Worm (Caenorhabditis elegans) whole organism, L4 larva: ENCODE data around the gene fce-2.

ENCODE experiments used
- T26A8.4 ChIP-seq: fragments of 200-800 bp; sonication (Bioruptor generic); IDR thresholded peaks from 2 replicates; pipeline ENCODE4 v1.3.6; 2022; ENCODE audit warnings: missing genetic modification characterization, missing compliant biosample characterization
- Y5F2A.4 ChIP-seq: fragments of 200-800 bp; sonication (Bioruptor generic); optimal IDR thresholded peaks from 2 replicates; lab custom pipeline; 2018; ENCODE audit warnings: mild to moderate bottlenecking, missing genetic modification characterization, missing compliant biosample characterization
- Y75B8A.6 ChIP-seq: fragments of 200-800 bp; sonication (Bioruptor generic); IDR thresholded peaks from 2 replicates; pipeline ENCODE4 v1.3.6; 2022; ENCODE audit warnings: missing genetic modification reagents, missing genetic modification characterization, missing compliant biosample characterization
- ceh-20 ChIP-seq: fragments of 200-800 bp; sonication (Bioruptor generic); IDR thresholded peaks from 2 replicates; pipeline ENCODE4 v1.3.6; 2022; ENCODE audit warnings: missing genetic modification reagents, missing genetic modification characterization, missing compliant biosample characterization
- ceh-28 ChIP-seq: fragments of 150-350 bp; optimal IDR thresholded peaks from 2 replicates; lab custom pipeline; 2014; ENCODE audit warnings: missing biosample characterization, missing genetic modification reagents, missing genetic modification characterization
- daf-16 ChIP-seq, 3 experiments: sonication (generic microtip); optimal IDR thresholded peaks; 2 replicates each; lab custom pipeline; 2016 to 2017; ENCODE audit warnings: missing genetic modification characterization in 3 of 3, missing genetic modification reagents in 3 of 3, mild to moderate bottlenecking in 2 of 3, missing compliant biosample characterization in 2 of 3, missing biosample characterization in 1 of 3, moderate library complexity in 1 of 3
- dmd-6 ChIP-seq: fragments of 200-800 bp; sonication (Bioruptor generic); IDR thresholded peaks from 2 replicates; pipeline ENCODE4 v1.3.6; 2022; ENCODE audit warnings: missing genetic modification reagents, missing genetic modification characterization, missing compliant biosample characterization
- dmd-8 ChIP-seq: fragments of 200-800 bp; sonication (Bioruptor generic); IDR thresholded peaks from 2 replicates; pipeline ENCODE4 v1.3.6; 2022; ENCODE audit warnings: missing genetic modification characterization, missing compliant biosample characterization
- dpl-1 ChIP-seq: fragments of 150-350 bp; optimal IDR thresholded peaks from 2 replicates; lab custom pipeline; 2014; ENCODE audit warnings: missing biosample characterization, missing genetic modification reagents, missing genetic modification characterization
- duxl-1 ChIP-seq: sonication (generic microtip); optimal IDR thresholded peaks from 2 replicates; lab custom pipeline; 2016; ENCODE audit warnings: mild to moderate bottlenecking, missing genetic modification characterization, moderate library complexity, missing compliant biosample characterization; ENCODE audit not compliant: poor library complexity
- dve-1 ChIP-seq: sonication (generic microtip); optimal IDR thresholded peaks from 2 replicates; lab custom pipeline; 2017; ENCODE audit warnings: antibody characterized with exemption, mild to moderate bottlenecking, missing genetic modification characterization, missing compliant biosample characterization; ENCODE audit not compliant: insufficient read depth
- egl-27 ChIP-seq: sonication (generic microtip); optimal IDR thresholded peaks from 3 replicates; lab custom pipeline; 2017; ENCODE audit warnings: missing biosample characterization, missing genetic modification reagents, missing genetic modification characterization
- fos-1 ChIP-seq: fragments of 150-350 bp; optimal IDR thresholded peaks from 2 replicates; lab custom pipeline; 2014; ENCODE audit warnings: missing biosample characterization, missing genetic modification characterization
- hif-1 ChIP-seq, 2 experiments: sonication (generic microtip); optimal IDR thresholded peaks; 2 replicates each; lab custom pipeline; 2016 to 2017; ENCODE audit warnings: missing compliant biosample characterization in 2 of 2, missing genetic modification characterization in 2 of 2, missing genetic modification reagents in 2 of 2, missing genotype in 2 of 2, mild to moderate bottlenecking in 1 of 2
- hlh-11 ChIP-seq: fragments of 200-800 bp; sonication (Bioruptor generic); optimal IDR thresholded peaks from 2 replicates; lab custom pipeline; 2018; ENCODE audit warnings: mild to moderate bottlenecking, missing genetic modification characterization, missing compliant biosample characterization
- hlh-30 ChIP-seq: sonication (generic microtip); optimal IDR thresholded peaks from 2 replicates; lab custom pipeline; 2017; ENCODE audit warnings: antibody characterized with exemption, mild to moderate bottlenecking, missing genetic modification characterization, missing compliant biosample characterization; ENCODE audit not compliant: insufficient read depth
- hmg-1.1 ChIP-seq: fragments of 200-800 bp; sonication (Bioruptor generic); IDR thresholded peaks from 2 replicates; pipeline ENCODE4 v1.3.6; 2022; ENCODE audit warnings: missing genetic modification reagents, missing genetic modification characterization, missing compliant biosample characterization
- jun-1 ChIP-seq: fragments of 150-350 bp; optimal IDR thresholded peaks from 2 replicates; lab custom pipeline; 2014; ENCODE audit warnings: missing biosample characterization, missing genetic modification reagents, missing genetic modification characterization
- lir-3 ChIP-seq: sonication (generic microtip); optimal IDR thresholded peaks from 2 replicates; lab custom pipeline; 2016; ENCODE audit warnings: mild to moderate bottlenecking, missing genetic modification characterization, missing compliant biosample characterization
- madf-5 ChIP-seq, 2 experiments: fragments of 200-800 bp; sonication (Bioruptor generic); IDR thresholded peaks; 2 replicates each; pipeline ENCODE4 v1.3.6; 2022; ENCODE audit warnings: missing compliant biosample characterization in 2 of 2, missing genetic modification characterization in 2 of 2
- mdl-1 ChIP-seq, 2 experiments: fragments of 150-350 bp in 1 of 2; sonication (generic microtip) in 1 of 2; optimal IDR thresholded peaks; 2 replicates each; lab custom pipeline; 2014 to 2017; ENCODE audit warnings: missing biosample characterization in 2 of 2, missing genetic modification characterization in 2 of 2
- mdt-29 ChIP-seq: fragments of 200-800 bp; sonication (Bioruptor generic); IDR thresholded peaks from 2 replicates; pipeline ENCODE4 v1.3.6; 2022; ENCODE audit warnings: missing genetic modification reagents, missing genetic modification characterization, missing compliant biosample characterization
- mep-1 ChIP-seq: fragments of 150-350 bp; sonication (generic microtip); optimal IDR thresholded peaks from 3 replicates; lab custom pipeline; 2014; ENCODE audit warnings: missing biosample characterization, missing genetic modification characterization
- mxl-3 ChIP-seq: fragments of 200-800 bp; sonication (Bioruptor generic); optimal IDR thresholded peaks from 2 replicates; lab custom pipeline; 2018; ENCODE audit warnings: mild to moderate bottlenecking, missing genetic modification characterization, missing compliant biosample characterization
- nhr-11 ChIP-seq: fragments of 150-350 bp; optimal IDR thresholded peaks from 2 replicates; lab custom pipeline; 2014; ENCODE audit warnings: missing biosample characterization, missing genetic modification characterization
- nhr-25 ChIP-seq: sonication (generic microtip); optimal IDR thresholded peaks from 2 replicates; lab custom pipeline; 2017; ENCODE audit warnings: missing genetic modification characterization, mild to moderate bottlenecking, missing compliant biosample characterization, antibody characterized with exemption, moderate library complexity, borderline replicate concordance; ENCODE audit not compliant: insufficient read depth
- nhr-28 ChIP-seq: fragments of 150-350 bp; optimal IDR thresholded peaks from 2 replicates; lab custom pipeline; 2014; ENCODE audit warnings: missing biosample characterization, missing genetic modification characterization
- nhr-41 ChIP-seq: fragments of 200-800 bp; sonication (Bioruptor generic); IDR thresholded peaks from 2 replicates; pipeline ENCODE4 v1.3.6; 2022; ENCODE audit warnings: missing genetic modification reagents, missing genetic modification characterization, missing compliant biosample characterization
- nhr-42 ChIP-seq: fragments of 200-800 bp; sonication (Bioruptor generic); IDR thresholded peaks from 2 replicates; pipeline ENCODE4 v1.3.6; 2022; ENCODE audit warnings: missing genetic modification characterization, missing compliant biosample characterization
- nhr-48 ChIP-seq: sonication (generic microtip); optimal IDR thresholded peaks from 2 replicates; lab custom pipeline; 2016; ENCODE audit warnings: mild to moderate bottlenecking, missing genetic modification characterization, missing compliant biosample characterization
- nhr-77 ChIP-seq: fragments of 150-350 bp; optimal IDR thresholded peaks from 2 replicates; lab custom pipeline; 2014; ENCODE audit warnings: missing biosample characterization, missing genetic modification characterization
- php-3 ChIP-seq: fragments of 200-800 bp; sonication (Bioruptor generic); IDR thresholded peaks from 2 replicates; pipeline ENCODE4 v1.3.6; 2022; ENCODE audit warnings: missing genetic modification reagents, missing genetic modification characterization, missing compliant biosample characterization
- rbr-2 ChIP-seq: sonication (generic microtip); optimal IDR thresholded peaks from 2 replicates; lab custom pipeline; 2016; ENCODE audit warnings: missing genotype, missing genetic modification characterization, missing compliant biosample characterization
- sdz-12 ChIP-seq: fragments of 200-800 bp; sonication (Bioruptor generic); optimal IDR thresholded peaks from 2 replicates; lab custom pipeline; 2018; ENCODE audit warnings: mild to moderate bottlenecking, missing genetic modification characterization, missing compliant biosample characterization
- set-16 ChIP-seq: fragments of 200-800 bp; sonication (Bioruptor generic); IDR thresholded peaks from 2 replicates; pipeline ENCODE4 v1.3.6; 2022; ENCODE audit warnings: missing genetic modification reagents, missing genetic modification characterization, missing compliant biosample characterization
- skn-1 ChIP-seq: fragments of 150-350 bp; optimal IDR thresholded peaks from 2 replicates; lab custom pipeline; 2014; ENCODE audit warnings: missing biosample characterization, missing genetic modification characterization
- snpc-1.2 ChIP-seq: fragments of 200-800 bp; sonication (Bioruptor generic); IDR thresholded peaks from 2 replicates; pipeline ENCODE4 v1.3.6; 2022; ENCODE audit warnings: missing genetic modification reagents, missing genetic modification characterization, missing compliant biosample characterization
- tra-1 ChIP-seq: fragments of 200-800 bp; sonication (Bioruptor generic); IDR thresholded peaks from 2 replicates; pipeline ENCODE4 v1.3.6; 2022; ENCODE audit warnings: missing genetic modification reagents, missing genetic modification characterization, missing compliant biosample characterization
- unc-62 ChIP-seq, 3 experiments: fragments of 150-350 bp in 1 of 3; sonication (generic microtip); optimal IDR thresholded peaks in 2 of 3; peaks in 1 of 3; 1 replicate in 1 of 3; 2 replicates in 2 of 3; lab custom pipeline; 2014 to 2017; ENCODE audit warnings: missing biosample characterization in 3 of 3, missing genetic modification characterization in 3 of 3, missing genetic modification reagents in 3 of 3, missing genotype in 1 of 3
- zfp-3 ChIP-seq: fragments of 200-800 bp; sonication (Bioruptor generic); conservative IDR thresholded peaks from 2 replicates; pipeline ENCODE4 v1.3.6; 2022; ENCODE audit warnings: missing genetic modification reagents, missing genetic modification characterization, missing compliant biosample characterization
- zip-2 ChIP-seq: fragments of 150-350 bp; optimal IDR thresholded peaks from 2 replicates; lab custom pipeline; 2014; ENCODE audit warnings: missing biosample characterization, missing genetic modification characterization

The fce-2 gene

ce11 chrV:20418768-20419167 lies 6.3 kb upstream of the fce-2 start (continued):
- peak; percentile 54; the same call in 1 of the 2 replicates for TF ChIP-seq mdt-29
- TF ChIP-seq unc-62 (GFP tag; optimal IDR thresholded peaks at IDR 0.05 in 1 of 2; lab: Kevin White, UChicago): peak in 1 of 2 experiments; percentile 99
- TF ChIP-seq unc-62 (tag; optimal IDR thresholded peaks at IDR 0.05; lab: Kevin White, UChicago): no peak
- peak; percentile 97 for TF ChIP-seq hlh-30 (tag; lab: Kevin White, UChicago)
- no peak for TF ChIP-seq dpl-1 (GFP tag; lab: Kevin White, UChicago)
- TF ChIP-seq skn-1: no peak
- TF ChIP-seq madf-5 (GFP tag; IDR thresholded peaks at IDR 0.05; lab: Robert Waterston, UW): no peak
- TF ChIP-seq ceh-20: 0 out of 2 replicates have a peak, but pooled peaks have one; percentile 43
- TF ChIP-seq nhr-48 (tag; lab: Kevin White, UChicago): peak; percentile 75
- TF ChIP-seq nhr-11 (tag; lab: Kevin White, UChicago): peak; percentile 72
- peak; percentile 71 for TF ChIP-seq T26A8.4 (GFP tag; lab: Robert Waterston, UW)
- TF ChIP-seq tra-1 (GFP tag; lab: Robert Waterston, UW): peak; percentile 56; the same call in 1 of the 2 replicates
- TF ChIP-seq hlh-11: peak; percentile 97
- no peak for TF ChIP-seq sdz-12 (GFP tag; lab: Kevin White, UChicago)
- 0 out of 2 replicates have a peak, but pooled peaks have one; percentile 36 for TF ChIP-seq hmg-1.1 (GFP tag; lab: Robert Waterston, UW)
- TF ChIP-seq php-3 (GFP tag; lab: Robert Waterston, UW): peak; percentile 86
- peak; percentile 90 for TF ChIP-seq nhr-77 (tag; lab: Kevin White, UChicago)
- TF ChIP-seq mxl-3 (GFP tag; lab: Kevin White, UChicago): peak; percentile 80
- no peak for TF ChIP-seq Y75B8A.6 (GFP tag; lab: Robert Waterston, UW)
- TF ChIP-seq, all 104 proteins: peak for 32

ce11 chrV:20419643-20420042 lies 5.5 kb upstream of the fce-2 start:
- TF ChIP-seq jun-1 (tag; lab: Kevin White, UChicago): no peak
- TF ChIP-seq ceh-28: no peak
- TF ChIP-seq zip-2 (tag; lab: Kevin White, UChicago): no peak
- TF ChIP-seq fos-1 (tag; lab: Kevin White, UChicago): no peak
- no peak for TF ChIP-seq mdt-29
- TF ChIP-seq snpc-1.2: no peak
- no peak for TF ChIP-seq daf-16 (GFP tag; optimal IDR thresholded peaks at IDR 0.05; lab: Kevin White, UChicago)
- TF ChIP-seq daf-16 (tag; optimal IDR thresholded peaks at IDR 0.05; lab: Kevin White, UChicago): peak; percentile 16
- no peak for TF ChIP-seq Y5F2A.4 (GFP tag; lab: Kevin White, UChicago)
- TF ChIP-seq dmd-8 (GFP tag; lab: Robert Waterston, UW): no peak
- peak in 1 of 2 experiments; percentile 17 for TF ChIP-seq hif-1 (tag; optimal IDR thresholded peaks at IDR 0.05; lab: Kevin White, UChicago)
- TF ChIP-seq rbr-2 (tag; lab: Kevin White, UChicago): no peak
- TF ChIP-seq hlh-30 (tag; lab: Kevin White, UChicago): peak; percentile 94
- TF ChIP-seq set-16 (GFP tag; lab: Robert Waterston, UW): no peak
- peak in 1 of 2 experiments; percentile 11 for TF ChIP-seq mdl-1 (tag; optimal IDR thresholded peaks at IDR 0.05; lab: Kevin White, UChicago)

DNA sequence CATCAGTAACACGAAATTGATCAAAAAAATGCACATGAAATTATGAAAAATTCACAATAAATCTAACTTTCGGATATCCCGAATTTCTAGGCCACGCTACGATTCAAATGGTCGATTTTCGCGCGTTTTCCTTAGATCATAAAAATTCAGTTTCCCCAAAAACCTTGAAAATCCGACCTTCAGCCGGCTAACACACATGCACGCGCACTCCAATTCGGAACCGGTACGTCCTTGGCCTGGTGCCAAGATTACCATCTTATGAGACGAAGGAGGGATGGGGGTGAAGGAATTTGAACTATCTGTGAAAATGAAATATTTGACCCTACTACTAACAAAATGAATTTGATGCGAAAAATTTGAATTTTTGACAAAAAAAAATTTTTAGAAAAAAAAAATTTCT lies 2.4 kb upstream of the fce-2 start:
- no peak for TF ChIP-seq zfp-3
- no peak for TF ChIP-seq nhr-41 (GFP tag; lab: Robert Waterston, UW)
- TF ChIP-seq sdz-12 (GFP tag; lab: Kevin White, UChicago): no peak
- TF ChIP-seq nhr-25: peak; percentile 89
- no peak for TF ChIP-seq dmd-6 (GFP tag; lab: Robert Waterston, UW)

- TF ChIP-seq mep-1 (tag; lab: Kevin White, UChicago) (no peak), hlh-11 (peak; percentile 52), dve-1 (tag; lab: Kevin White, UChicago) (peak; percentile 36), nhr-28 (tag; lab: Kevin White, UChicago) (peak; percentile 53), rbr-2 (tag; lab: Kevin White, UChicago) (no peak), nhr-42 (no peak), nhr-77 (tag; lab: Kevin White, UChicago) (no peak), hlh-30 (tag; lab: Kevin White, UChicago) (peak; percentile 30), lir-3 (no peak), duxl-1 (tag; lab: Kevin White, UChicago) (no peak), egl-27 (tag; lab: Kevin White, UChicago) (no peak), daf-16 (GFP tag; optimal IDR thresholded peaks at IDR 0.05; lab: Kevin White, UChicago) (peak in 1 of 2 experiments; percentile 74), daf-16 (tag; optimal IDR thresholded peaks at IDR 0.05; lab: Kevin White, UChicago) (peak; percentile 99), hmg-1.1 (GFP tag; lab: Robert Waterston, UW) (no peak), dmd-6 (GFP tag; lab: Robert Waterston, UW) (peak; percentile 53; the same call in 1 of the 2 replicates), mdt-29 (no peak), unc-62 (GFP tag; optimal IDR thresholded peaks at IDR 0.05 in 1 of 2; lab: Kevin White, UChicago) (peak in 1 of 2 experiments; percentile 57), unc-62 (tag; optimal IDR thresholded peaks at IDR 0.05; lab: Kevin White, UChicago) (no peak)
- TF ChIP-seq, all 104 proteins: peak for 7
Measured at ce11 chrV:20423428-20423827, 1.7 kb upstream of the fce-2 start.
